Fruit fly (Drosophila melanogaster): ENCODE data around the gene CG42450.
A peak's percentile ranks its signal among the peaks of the same experiment; 100 is the strongest.

The CG42450 gene

DNA sequence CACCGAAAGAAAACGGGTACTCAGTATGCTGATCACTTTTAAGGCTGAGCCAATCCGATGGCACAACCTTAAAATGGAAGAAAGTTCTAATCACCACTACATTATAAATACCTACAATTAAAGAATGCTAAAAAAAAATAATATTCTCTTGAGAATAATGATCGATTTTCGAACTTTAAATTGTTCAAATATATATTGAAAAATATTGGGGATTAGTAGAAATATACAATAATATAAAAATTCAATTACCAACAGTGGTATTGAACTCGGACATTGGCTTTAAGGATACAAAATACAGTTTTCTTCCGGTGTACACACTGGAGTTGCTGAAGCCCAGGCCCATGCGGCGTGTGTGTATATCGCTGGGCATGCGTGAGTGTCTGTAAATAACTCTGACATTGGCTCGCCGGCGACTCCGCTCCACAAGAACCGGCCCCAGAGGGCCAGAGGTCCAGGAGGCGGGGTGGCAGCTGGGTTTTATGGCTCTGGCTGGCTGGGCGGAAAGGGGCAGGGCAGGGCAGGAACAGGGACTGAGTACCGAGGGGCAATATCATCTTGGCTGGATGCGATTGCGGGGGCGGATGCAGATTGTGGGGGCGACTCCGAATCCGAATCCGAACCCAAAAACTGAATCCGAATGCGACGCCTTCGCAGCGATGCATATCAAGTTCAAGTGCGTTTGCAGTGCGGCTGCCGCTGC is 37.1 kb upstream of the CG42450 start (continued):
- TF ChIP-seq schlank (tag; optimal IDR thresholded peaks at IDR 0.05) (no peak), CG4282 (GFP tag; optimal IDR thresholded peaks at IDR 0.05) (no peak), inv (GFP tag; IDR thresholded peaks at IDR 0.05; ENCODE audit: partially characterized antibody) (no peak), danr (GFP tag; IDR thresholded peaks at IDR 0.05) (no peak), CG10267 (tag; optimal IDR thresholded peaks at IDR 0.05) (peak; percentile 67), B-H1 (GFP tag; IDR thresholded peaks at IDR 0.05) (no peak), Dad (GFP tag; optimal IDR thresholded peaks at IDR 0.05) (no peak), btn (GFP tag; optimal IDR thresholded peaks at IDR 0.05) (no peak), lbe (GFP tag; optimal IDR thresholded peaks at IDR 0.05) (peak; percentile 31), Nf-YA (GFP tag; IDR thresholded peaks at IDR 0.05) (no peak), wek (GFP tag; optimal IDR thresholded peaks at IDR 0.05) (no peak), Sry-δ (GFP tag; optimal IDR thresholded peaks at IDR 0.05) (no peak), CG16779 (GFP tag; IDR thresholded peaks at IDR 0.05) (no peak), CrebB (tag; optimal IDR thresholded peaks at IDR 0.05) (no peak), HmgD (GFP tag; optimal IDR thresholded peaks at IDR 0.05) (no peak), CG12071 (GFP tag; optimal IDR thresholded peaks at IDR 0.05) (no peak), CG9215 (GFP tag; IDR thresholded peaks at IDR 0.05) (0 out of 2 replicates have a peak, but pooled peaks have one; percentile 15), CG13123 (GFP tag; optimal IDR thresholded peaks at IDR 0.05) (peak; percentile 6), Fer3 (tag; optimal IDR thresholded peaks at IDR 0.05) (no peak), Sox102F (GFP tag; optimal IDR thresholded peaks at IDR 0.05) (peak; percentile 74), Optix (GFP tag; IDR thresholded peaks at IDR 0.05) (no peak), CG6175 (GFP tag; IDR thresholded peaks at IDR 0.05) (no peak), Atf3 (GFP tag; optimal IDR thresholded peaks at IDR 0.05) (no peak), nerfin-1 (tag; optimal IDR thresholded peaks at IDR 0.05) (peak; percentile 68), pho (GFP tag; optimal IDR thresholded peaks at IDR 0.05) (no peak), peb (GFP tag; IDR thresholded peaks at IDR 0.05) (peak; percentile 5; the same call in 1 of the 2 replicates), Antp (GFP tag; optimal IDR thresholded peaks at IDR 0.05) (no peak), ab (GFP tag; optimal IDR thresholded peaks at IDR 0.05) (no peak), PHDP (tag; optimal IDR thresholded peaks at IDR 0.05) (peak; percentile 64), CG34422 (GFP tag; IDR thresholded peaks at IDR 0.05) (peak; percentile 37; the same call in 1 of the 3 replicates), CG4328 (GFP tag; optimal IDR thresholded peaks at IDR 0.05) (no peak), CG34224 (GFP tag; IDR thresholded peaks at IDR 0.05; ENCODE audit: partially characterized antibody) (no peak), Meics (GFP tag; optimal IDR thresholded peaks at IDR 0.05) (peak; percentile 25), her (GFP tag; optimal IDR thresholded peaks at IDR 0.05) (no peak), CG43689 (GFP tag; IDR thresholded peaks at IDR 0.05) (no peak), Opbp (GFP tag; IDR thresholded peaks at IDR 0.05; ENCODE audit: partially characterized antibody) (no peak), vnd (GFP tag; IDR thresholded peaks at IDR 0.05; ENCODE audit: partially characterized antibody) (no peak), CG42726 (GFP tag; IDR thresholded peaks at IDR 0.05; ENCODE audit: partially characterized antibody) (no peak), CG32772 (GFP tag; IDR thresholded peaks at IDR 0.05) (no peak), cwo (GFP tag; optimal IDR thresholded peaks at IDR 0.05) (no peak), CG33213 (GFP tag; optimal IDR thresholded peaks at IDR 0.05) (no peak), CG14860 (GFP tag; IDR thresholded peaks at IDR 0.05; ENCODE audit: partially characterized antibody) (no peak), CG18764 (GFP tag; optimal IDR thresholded peaks at IDR 0.05) (peak; percentile 19), CG11093 (GFP tag; IDR thresholded peaks at IDR 0.05) (0 out of 3 replicates have a peak, but pooled peaks have one; percentile 12), CG8089 (GFP tag; optimal IDR thresholded peaks at IDR 0.05) (no peak), repo (GFP tag; optimal IDR thresholded peaks at IDR 0.05) (no peak), Hey (tag; optimal IDR thresholded peaks at IDR 0.05) (no peak), aop (GFP tag; IDR thresholded peaks at IDR 0.05) (no peak), NfI (GFP tag; optimal IDR thresholded peaks at IDR 0.05) (peak; percentile 38), Nf-YC (tag; optimal IDR thresholded peaks at IDR 0.05) (no peak)
